Fruit fly (Drosophila melanogaster) whole organism, embryonic: Measurements from ENCODE around the gene Ts.

Experiments
- Aef1 ChIP-seq: fragments of 200-800 bp; sonication (Bioruptor generic); IDR thresholded peaks from 3 replicates; pipeline ENCODE4 v1.3.6; 2022; ENCODE audit warnings: missing biosample characterization, missing genetic modification characterization
- Atf3 ChIP-seq: fragments of 200-800 bp; sonication (Bioruptor generic); optimal IDR thresholded peaks from 3 replicates; lab custom pipeline; 2016; ENCODE audit warnings: missing biosample characterization, missing genetic modification characterization
- B-H2 ChIP-seq: fragments of 200-800 bp; sonication (Bioruptor generic); optimal IDR thresholded peaks from 2 replicates; lab custom pipeline; 2018; ENCODE audit warnings: missing biosample characterization, mild to moderate bottlenecking, missing genetic modification characterization
- CG10462 ChIP-seq: fragments of 200-800 bp; sonication (Bioruptor generic); optimal IDR thresholded peaks from 2 replicates; lab custom pipeline; 2016; ENCODE audit warnings: missing biosample characterization, missing genetic modification characterization
- CG11247 ChIP-seq: fragments of 200-800 bp; sonication (Bioruptor generic); IDR thresholded peaks from 2 replicates; pipeline ENCODE4 v1.3.6; 2022; ENCODE audit warnings: missing biosample characterization, missing genetic modification characterization
- CG11695 ChIP-seq: fragments of 200-800 bp; sonication (Bioruptor generic); IDR thresholded peaks from 3 replicates; pipeline ENCODE4 v1.3.6; 2022; ENCODE audit warnings: missing biosample characterization, missing genetic modification characterization
- CG1233 ChIP-seq: fragments of 200-800 bp; sonication (Bioruptor generic); optimal IDR thresholded peaks from 4 replicates; lab custom pipeline; 2018; ENCODE audit warnings: missing biosample characterization, mild to moderate bottlenecking, missing genetic modification characterization
- CG13287 ChIP-seq: fragments of 200-800 bp; sonication (Bioruptor generic); IDR thresholded peaks from 2 replicates; pipeline ENCODE4 v1.3.6; 2022; ENCODE audit warnings: missing biosample characterization, missing genetic modification characterization; ENCODE audit not compliant: partially characterized antibody
- CG13296 ChIP-seq: fragments of 200-800 bp; sonication (Bioruptor generic); optimal IDR thresholded peaks from 3 replicates; lab custom pipeline; 2018; ENCODE audit warnings: missing biosample characterization, mild to moderate bottlenecking, missing genetic modification characterization
- CG14441 ChIP-seq: fragments of 200-800 bp; sonication (Bioruptor generic); IDR thresholded peaks from 2 replicates; pipeline ENCODE4 v1.3.6; 2022; ENCODE audit warnings: missing biosample characterization, missing genetic modification characterization
- CG14710 ChIP-seq: fragments of 200-800 bp; sonication (Bioruptor generic); optimal IDR thresholded peaks from 3 replicates; lab custom pipeline; 2019; ENCODE audit warnings: missing biosample characterization, mild to moderate bottlenecking, missing genetic modification characterization, moderate library complexity
- CG14860 ChIP-seq: fragments of 200-800 bp; sonication (Bioruptor generic); IDR thresholded peaks from 3 replicates; pipeline ENCODE4 v1.3.6; 2022; ENCODE audit warnings: missing biosample characterization, missing genetic modification characterization; ENCODE audit not compliant: partially characterized antibody
- CG1529 ChIP-seq: fragments of 200-800 bp; sonication (Bioruptor generic); optimal IDR thresholded peaks from 3 replicates; lab custom pipeline; 2018; ENCODE audit warnings: missing biosample characterization, missing genetic modification characterization
- CG15514 ChIP-seq: fragments of 200-800 bp; sonication (Bioruptor generic); optimal IDR thresholded peaks from 3 replicates; lab custom pipeline; 2017; ENCODE audit warnings: missing biosample characterization, missing genetic modification characterization, mild to moderate bottlenecking, moderate library complexity, missing genetic modification reagents
- CG15696 ChIP-seq: fragments of 200-800 bp; sonication (Bioruptor generic); optimal IDR thresholded peaks from 2 replicates; lab custom pipeline; 2019; ENCODE audit warnings: missing biosample characterization, mild to moderate bottlenecking, missing genetic modification characterization, moderate library complexity
- CG18619 ChIP-seq: fragments of 200-800 bp; sonication (Bioruptor generic); optimal IDR thresholded peaks from 3 replicates; lab custom pipeline; 2017; ENCODE audit warnings: missing biosample characterization, mild to moderate bottlenecking, missing genetic modification characterization
- CG2875 ChIP-seq: fragments of 200-800 bp; sonication (Bioruptor generic); optimal IDR thresholded peaks from 2 replicates; lab custom pipeline; 2017; ENCODE audit warnings: missing biosample characterization, mild to moderate bottlenecking, missing genetic modification characterization, missing genetic modification reagents
- CG30431 ChIP-seq: fragments of 200-800 bp; sonication (Bioruptor generic); optimal IDR thresholded peaks from 2 replicates; lab custom pipeline; 2017; ENCODE audit warnings: missing biosample characterization, missing genetic modification characterization
- CG31365 ChIP-seq: fragments of 200-800 bp; sonication (Bioruptor generic); optimal IDR thresholded peaks from 2 replicates; lab custom pipeline; 2018; ENCODE audit warnings: missing biosample characterization, mild to moderate bottlenecking, missing genetic modification characterization
- CG32772 ChIP-seq: fragments of 200-800 bp; sonication (Bioruptor generic); IDR thresholded peaks from 2 replicates; pipeline ENCODE4 v1.3.6; 2022; ENCODE audit warnings: missing biosample characterization, missing genetic modification characterization
- CG7745 ChIP-seq: fragments of 200-800 bp; sonication (Bioruptor generic); optimal IDR thresholded peaks from 2 replicates; lab custom pipeline; 2018; ENCODE audit warnings: missing biosample characterization, mild to moderate bottlenecking, missing genetic modification characterization, moderate library complexity
- CG7786 ChIP-seq: fragments of 200-800 bp; sonication (Bioruptor generic); optimal IDR thresholded peaks from 2 replicates; lab custom pipeline; 2016; ENCODE audit warnings: missing biosample characterization, missing genetic modification characterization
- CG7987 ChIP-seq: fragments of 200-800 bp; sonication (Bioruptor generic); optimal IDR thresholded peaks from 2 replicates; lab custom pipeline; 2018; ENCODE audit warnings: missing biosample characterization, mild to moderate bottlenecking, missing genetic modification characterization, moderate library complexity
- CG8944 ChIP-seq: fragments of 200-800 bp; sonication (Bioruptor generic); optimal IDR thresholded peaks from 3 replicates; lab custom pipeline; 2016; ENCODE audit warnings: missing biosample characterization, missing genetic modification characterization
- CG9609 ChIP-seq: fragments of 200-800 bp; sonication (Bioruptor generic); optimal IDR thresholded peaks from 3 replicates; lab custom pipeline; 2016; ENCODE audit warnings: missing biosample characterization, missing genetic modification characterization
- Chrac-16 ChIP-seq: fragments of 200-800 bp; sonication (Bioruptor generic); optimal IDR thresholded peaks from 3 replicates; lab custom pipeline; 2016; ENCODE audit warnings: missing biosample characterization, missing genetic modification characterization
- Hey ChIP-seq: fragments of 200-800 bp; sonication (Bioruptor generic); optimal IDR thresholded peaks from 3 replicates; lab custom pipeline; 2018; ENCODE audit warnings: missing biosample characterization, mild to moderate bottlenecking, missing genetic modification characterization
- HmgD ChIP-seq: fragments of 200-800 bp; sonication (Bioruptor generic); optimal IDR thresholded peaks from 3 replicates; lab custom pipeline; 2016; ENCODE audit warnings: missing biosample characterization, missing genetic modification characterization
- HmgZ ChIP-seq: fragments of 200-800 bp; sonication (Bioruptor generic); optimal IDR thresholded peaks from 2 replicates; lab custom pipeline; 2018; ENCODE audit warnings: missing biosample characterization, mild to moderate bottlenecking, missing genetic modification characterization
- Max ChIP-seq: fragments of 200-800 bp; sonication (Bioruptor generic); optimal IDR thresholded peaks from 2 replicates; lab custom pipeline; 2016; ENCODE audit warnings: missing biosample characterization, mild to moderate bottlenecking, missing genetic modification characterization
- Mes4 ChIP-seq: fragments of 200-800 bp; sonication (Bioruptor generic); optimal IDR thresholded peaks from 2 replicates; lab custom pipeline; 2016; ENCODE audit warnings: missing biosample characterization, missing genetic modification characterization
- NFAT ChIP-seq: fragments of 200-800 bp; sonication (Bioruptor generic); IDR thresholded peaks from 2 replicates; pipeline ENCODE4 v1.3.6; 2022; ENCODE audit warnings: missing biosample characterization, missing genetic modification characterization
- Vsx1 ChIP-seq: fragments of 200-800 bp; sonication (Bioruptor generic); optimal IDR thresholded peaks from 2 replicates; lab custom pipeline; 2017; ENCODE audit warnings: missing biosample characterization, mild to moderate bottlenecking, missing genetic modification characterization, missing genetic modification reagents
- bbx ChIP-seq: fragments of 200-800 bp; sonication (Bioruptor generic); IDR thresholded peaks from 2 replicates; pipeline ENCODE4 v1.3.6; 2022; ENCODE audit warnings: missing biosample characterization, missing genetic modification characterization; ENCODE audit not compliant: partially characterized antibody
- btn ChIP-seq: fragments of 200-800 bp; sonication (Bioruptor generic); optimal IDR thresholded peaks from 2 replicates; lab custom pipeline; 2016; ENCODE audit warnings: missing biosample characterization, missing genetic modification characterization
- chm ChIP-seq: fragments of 200-800 bp; sonication (Bioruptor generic); IDR thresholded peaks from 2 replicates; pipeline ENCODE4 v1.3.6; 2022; ENCODE audit warnings: missing biosample characterization, missing genetic modification characterization
- crc ChIP-seq: fragments of 200-800 bp; sonication (Bioruptor generic); optimal IDR thresholded peaks from 2 replicates; lab custom pipeline; 2016; ENCODE audit warnings: missing biosample characterization, missing genetic modification characterization
- en ChIP-seq: fragments of 200-800 bp; sonication (Bioruptor generic); optimal IDR thresholded peaks from 2 replicates; lab custom pipeline; 2016; ENCODE audit warnings: missing biosample characterization, missing genetic modification characterization
- fd3F ChIP-seq: fragments of 200-800 bp; sonication (Bioruptor generic); optimal IDR thresholded peaks from 2 replicates; lab custom pipeline; 2018; ENCODE audit warnings: missing biosample characterization, mild to moderate bottlenecking, missing genetic modification characterization, moderate library complexity
- grn ChIP-seq: fragments of 200-800 bp; sonication (Bioruptor generic); optimal IDR thresholded peaks from 3 replicates; lab custom pipeline; 2017; ENCODE audit warnings: missing biosample characterization, missing genetic modification characterization
- hb ChIP-seq: fragments of 200-800 bp; sonication (Bioruptor generic); IDR thresholded peaks from 3 replicates; pipeline ENCODE4 v1.3.6; 2022; ENCODE audit warnings: missing biosample characterization, missing genetic modification characterization; ENCODE audit not compliant: partially characterized antibody
- ind ChIP-seq: fragments of 200-800 bp; sonication (Bioruptor generic); optimal IDR thresholded peaks from 3 replicates; lab custom pipeline; 2016; ENCODE audit warnings: missing biosample characterization, missing genetic modification characterization
- kah ChIP-seq: fragments of 200-800 bp; sonication (Bioruptor generic); optimal IDR thresholded peaks from 2 replicates; lab custom pipeline; 2018; ENCODE audit warnings: missing biosample characterization, mild to moderate bottlenecking, missing genetic modification characterization
- klu ChIP-seq: fragments of 200-800 bp; sonication (Bioruptor generic); IDR thresholded peaks from 2 replicates; pipeline ENCODE4 v1.3.6; 2022; ENCODE audit warnings: missing biosample characterization, missing genetic modification characterization
- lbe ChIP-seq: fragments of 200-800 bp; sonication (Bioruptor generic); optimal IDR thresholded peaks from 2 replicates; lab custom pipeline; 2016; ENCODE audit warnings: missing biosample characterization, mild to moderate bottlenecking, missing genetic modification characterization
- lov ChIP-seq, 2 experiments: fragments of 200-800 bp in 1 of 2; fragments of >200 bp in 1 of 2; sonication (Bioruptor generic) in 1 of 2; IDR thresholded peaks in 1 of 2; optimal IDR thresholded peaks in 1 of 2; 2 replicates in 1 of 2; 3 replicates in 1 of 2; pipeline versions ENCODE4 v1.3.6 to Lab custom; 2017 to 2022; ENCODE audit warnings: missing biosample characterization in 1 of 2, missing genetic modification characterization in 1 of 2
- nerfin-1 ChIP-seq: fragments of 200-800 bp; sonication (Bioruptor generic); optimal IDR thresholded peaks from 3 replicates; lab custom pipeline; 2019; ENCODE audit warnings: missing biosample characterization, mild to moderate bottlenecking, missing genetic modification characterization, moderate library complexity
- nerfin-2 ChIP-seq: fragments of 200-800 bp; sonication (Bioruptor generic); IDR thresholded peaks from 2 replicates; pipeline ENCODE4 v1.3.6; 2022; ENCODE audit warnings: missing biosample characterization, missing genetic modification characterization; ENCODE audit not compliant: partially characterized antibody
- trem ChIP-seq: fragments of 200-800 bp; optimal IDR thresholded peaks from 3 replicates; lab custom pipeline; 2019; ENCODE audit warnings: missing biosample characterization, mild to moderate bottlenecking, missing genetic modification characterization, moderate library complexity
- usp ChIP-seq: fragments of >200 bp; optimal IDR thresholded peaks from 2 replicates; lab custom pipeline; 2017; ENCODE audit warnings: missing biosample characterization, missing genetic modification characterization

The Ts gene

DNA sequence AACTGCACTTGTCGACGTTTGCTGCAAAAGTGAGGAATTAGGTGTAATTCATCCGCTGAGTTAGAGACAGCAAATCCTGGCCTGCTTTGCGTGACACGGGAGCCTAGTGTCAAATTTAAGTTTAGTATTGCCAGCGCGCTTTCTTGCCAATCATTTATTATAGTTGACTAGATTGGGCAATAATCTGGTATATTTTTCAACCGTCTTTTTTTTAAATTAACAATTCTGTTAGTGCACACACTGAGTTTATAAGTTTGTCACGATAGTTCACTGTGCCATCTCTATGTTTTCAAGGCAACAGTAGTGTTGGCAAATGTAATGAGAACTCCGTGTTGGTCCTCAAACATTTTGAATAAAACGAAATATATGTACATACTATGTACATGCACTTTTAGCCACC lies 7.4 kb upstream of the Ts start, which contains the start of the genes CG9641 and CG3165 (continued):
- TF ChIP-seq btn (GFP tag; lab: Kevin White, UChicago) (peak; percentile 67), ind (peak; percentile 90), Chrac-16 (GFP tag; lab: Kevin White, UChicago) (peak; percentile 87), CG14441 (GFP tag; lab: Robert Waterston, UW) (peak; percentile 75), HmgZ (peak; percentile 90), hb (GFP tag; lab: Robert Waterston, UW) (peak; percentile 94), Vsx1 (GFP tag; lab: Kevin White, UChicago) (no peak), Aef1 (GFP tag; lab: Robert Waterston, UW) (peak; percentile 71), CG8944 (GFP tag; lab: Kevin White, UChicago) (peak; percentile 91), usp (GFP tag; lab: Kevin White, UChicago) (no peak), Mes4 (GFP tag; lab: Kevin White, UChicago) (peak; percentile 80), Max (GFP tag; lab: Kevin White, UChicago) (peak; percentile 84), B-H2 (GFP tag; lab: Kevin White, UChicago) (peak; percentile 91), CG30431 (GFP tag; lab: Kevin White, UChicago) (peak; percentile 62), CG15514 (GFP tag; lab: Kevin White, UChicago) (peak; percentile 74), nerfin-2 (GFP tag; lab: Robert Waterston, UW) (peak; percentile 88), CG13287 (GFP tag; lab: Robert Waterston, UW) (peak; percentile 98), klu (GFP tag; lab: Robert Waterston, UW) (peak; percentile 76; the same call in 1 of the 2 replicates), lov (optimal IDR thresholded peaks at IDR 0.05; lab: Kevin White, UChicago) (no peak), lov (GFP tag; IDR thresholded peaks at IDR 0.05; lab: Robert Waterston, UW) (peak; percentile 69; the same call in 2 of the 3 replicates), chm (GFP tag; lab: Robert Waterston, UW) (peak; percentile 70; the same call in 1 of the 2 replicates), grn (GFP tag; lab: Kevin White, UChicago) (no peak), fd3F (peak; percentile 69), lbe (GFP tag; lab: Kevin White, UChicago) (peak; percentile 89), CG1529 (GFP tag; lab: Kevin White, UChicago) (no peak), CG7987 (peak; percentile 62), CG11695 (GFP tag; lab: Robert Waterston, UW) (peak; percentile 77), CG13296 (GFP tag; lab: Kevin White, UChicago) (no peak), bbx (GFP tag; lab: Robert Waterston, UW) (peak; percentile 89), CG1233 (GFP tag; lab: Kevin White, UChicago) (peak; percentile 65), CG2875 (peak; percentile 33), trem (tag; lab: Kevin White, UChicago) (peak; percentile 84), NFAT (GFP tag; lab: Robert Waterston, UW) (peak; percentile 78), CG10462 (GFP tag; lab: Kevin White, UChicago) (peak; percentile 70), CG14710 (peak; percentile 96), CG9609 (GFP tag; lab: Kevin White, UChicago) (peak; percentile 87), HmgD (GFP tag; lab: Kevin White, UChicago) (peak; percentile 72), CG32772 (GFP tag; lab: Robert Waterston, UW) (peak; percentile 73), CG31365 (tag; lab: Kevin White, UChicago) (no peak), CG7745 (tag; lab: Kevin White, UChicago) (no peak), CG15696 (peak; percentile 85), CG18619 (GFP tag; lab: Kevin White, UChicago) (peak; percentile 77), kah (GFP tag; lab: Kevin White, UChicago) (peak; percentile 68), CG14860 (GFP tag; lab: Robert Waterston, UW) (peak; percentile 95), Atf3 (GFP tag; lab: Kevin White, UChicago) (peak; percentile 80), nerfin-1 (tag; lab: Kevin White, UChicago) (peak; percentile 83), Hey (tag; lab: Kevin White, UChicago) (no peak), en (GFP tag; lab: Kevin White, UChicago) (peak; percentile 59), CG11247 (GFP tag; lab: Robert Waterston, UW) (peak; percentile 80), crc (GFP tag; lab: Kevin White, UChicago) (peak; percentile 75), CG7786 (peak; percentile 89)
